Worm (Caenorhabditis elegans): Measurements from ENCODE around the gene cutl-27.

cutl-27 gene

DNA sequence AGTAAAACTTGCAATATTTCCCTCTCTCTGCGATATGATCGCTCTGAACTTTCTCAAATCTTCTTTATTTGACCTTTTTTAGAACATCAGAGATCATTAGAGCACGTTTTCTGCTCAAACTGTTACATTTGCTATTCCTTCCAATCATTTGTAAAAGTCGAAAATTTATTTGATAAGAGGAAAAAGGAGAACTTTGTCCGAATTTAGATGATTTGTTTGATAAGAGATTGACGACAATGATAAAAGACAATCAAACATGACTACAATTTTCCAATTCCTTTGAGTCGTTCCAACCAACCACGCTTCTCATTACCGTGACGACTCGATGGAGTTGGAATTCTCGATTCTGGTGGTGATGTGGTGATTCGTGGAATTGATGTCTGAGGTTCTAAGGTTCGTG is 39.5 kb downstream of the cutl-27 start:
- no peak for TF ChIP-seq tbx-2 (tag; optimal IDR thresholded peaks at IDR 0.05)
- no peak for TF ChIP-seq nhr-11 (tag; optimal IDR thresholded peaks at IDR 0.05)
- TF ChIP-seq elt-2 (tag; optimal IDR thresholded peaks at IDR 0.05): peak; percentile 20
- TF ChIP-seq rnt-1 (tag; optimal IDR thresholded peaks at IDR 0.05): no peak

DNA sequence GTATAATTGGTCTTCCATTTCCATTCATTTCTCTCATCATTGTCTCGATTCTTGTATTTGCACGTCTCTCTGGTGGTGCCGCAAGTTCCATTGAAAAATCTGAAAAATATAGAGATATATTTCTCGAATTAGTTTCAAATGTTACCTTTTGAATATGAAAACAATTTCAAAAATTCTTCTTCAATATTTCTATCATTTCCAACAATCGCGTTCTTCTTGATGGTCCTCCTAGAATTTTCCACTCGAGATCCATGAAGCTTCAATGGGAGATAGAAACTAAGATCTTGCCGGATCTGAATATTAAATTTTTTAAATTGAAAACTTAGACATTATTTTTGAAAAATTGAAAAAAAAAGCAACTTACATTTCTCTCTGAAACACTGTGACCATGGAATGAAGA is 40.7 kb downstream of the cutl-27 start:
- no peak for TF ChIP-seq rnt-1 (tag; optimal IDR thresholded peaks at IDR 0.05)
- TF ChIP-seq odd-2 (tag; optimal IDR thresholded peaks at IDR 0.05): no peak
- no peak for TF ChIP-seq madf-2 (tag; optimal IDR thresholded peaks at IDR 0.05)
- TF ChIP-seq zip-5 (tag; optimal IDR thresholded peaks at IDR 0.05): no peak
- no peak for TF ChIP-seq hlh-15 (tag; optimal IDR thresholded peaks at IDR 0.05)
- no peak for TF ChIP-seq npax-4 (tag; optimal IDR thresholded peaks at IDR 0.05)
- TF ChIP-seq C38D4.7 (GFP tag; optimal IDR thresholded peaks at IDR 0.05): no peak
- TF ChIP-seq fkh-10 (GFP tag; optimal IDR thresholded peaks at IDR 0.05): no peak
- no peak for TF ChIP-seq nhr-11 (tag; optimal IDR thresholded peaks at IDR 0.05)
- no peak for TF ChIP-seq ets-4 (tag; optimal IDR thresholded peaks at IDR 0.05)
- TF ChIP-seq unc-55 (GFP tag; optimal IDR thresholded peaks at IDR 0.05): no peak
- TF ChIP-seq Y22D7AL.16 (tag; optimal IDR thresholded peaks at IDR 0.05): no peak
- TF ChIP-seq sdc-2 (tag; optimal IDR thresholded peaks at IDR 0.05): no peak
- TF ChIP-seq elt-4 (tag; optimal IDR thresholded peaks at IDR 0.05): no peak
- TF ChIP-seq ama-1 (optimal IDR thresholded peaks at IDR 0.05): no peak
- no peak for TF ChIP-seq ref-2 (tag; optimal IDR thresholded peaks at IDR 0.05)
- no peak for TF ChIP-seq pha-2 (tag; optimal IDR thresholded peaks at IDR 0.05)
- TF ChIP-seq dve-1 (tag; optimal IDR thresholded peaks at IDR 0.05): no peak
- TF ChIP-seq pax-1 (tag; optimal IDR thresholded peaks at IDR 0.05): no peak
- TF ChIP-seq hlh-30 (tag; optimal IDR thresholded peaks at IDR 0.05; ENCODE audit: insufficient read depth): no peak

DNA sequence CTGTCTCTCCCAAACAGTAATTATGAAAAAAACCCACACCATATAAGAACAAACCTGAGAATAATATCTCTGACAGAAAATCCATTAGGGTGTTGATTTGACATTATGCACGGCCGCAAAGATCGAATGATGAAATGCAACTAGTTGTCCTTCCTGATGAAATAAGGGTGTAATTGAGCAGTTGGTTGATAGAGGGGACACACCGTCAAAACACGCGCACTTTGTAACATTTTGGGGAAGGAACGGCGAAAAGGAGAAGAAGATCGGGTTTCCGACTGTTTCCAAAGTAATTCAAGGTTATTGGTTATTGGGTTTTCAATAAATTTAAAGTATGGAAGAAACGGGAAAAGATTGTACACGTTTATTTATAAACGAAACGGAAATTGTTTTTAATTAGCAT is 43.7 kb downstream of the cutl-27 start, which contains the start of gene ZK822.1:
TSS of gene ZK822.1 (minus strand) at position 121 of the 400 bp plus-strand sequence.
- no peak for TF ChIP-seq ama-1 (optimal IDR thresholded peaks at IDR 0.05)
- TF ChIP-seq eyg-1 (tag; optimal IDR thresholded peaks at IDR 0.05): no peak
- TF ChIP-seq hlh-15 (tag; optimal IDR thresholded peaks at IDR 0.05): no peak
- TF ChIP-seq C08G9.2 (tag; optimal IDR thresholded peaks at IDR 0.05): no peak
- no peak for TF ChIP-seq ceh-6 (GFP tag; optimal IDR thresholded peaks at IDR 0.05)

DNA sequence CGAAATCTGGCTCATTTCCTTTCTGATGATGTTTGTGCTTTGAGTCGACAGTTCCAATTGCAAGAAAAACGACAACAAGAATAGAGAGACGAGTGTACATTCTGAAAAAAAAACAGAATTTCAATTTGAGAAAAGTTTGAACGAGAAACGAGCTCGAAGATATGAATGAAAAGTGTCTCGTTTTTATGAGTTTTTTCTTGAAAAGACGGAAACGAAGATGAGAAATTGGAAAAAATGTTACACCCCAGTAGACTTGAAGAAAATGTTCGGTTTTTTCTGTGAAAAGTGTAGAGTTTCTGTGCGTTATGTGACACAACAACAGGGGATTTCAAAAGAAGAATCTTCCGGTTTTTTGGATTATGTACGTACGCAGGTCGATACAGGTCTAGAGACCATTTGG is 44.7 kb downstream of the cutl-27 start, which contains the start of gene srlf-31:
TSS of gene srlf-31 (minus strand) at position 101 of the 400 bp plus-strand sequence.
- TF ChIP-seq eyg-1 (tag; optimal IDR thresholded peaks at IDR 0.05) (no peak), ceh-14 (tag; optimal IDR thresholded peaks at IDR 0.05) (no peak), fkh-10 (GFP tag; optimal IDR thresholded peaks at IDR 0.05) (no peak), dve-1 (tag; optimal IDR thresholded peaks at IDR 0.05) (no peak), madf-2 (tag; optimal IDR thresholded peaks at IDR 0.05) (no peak), ceh-6 (GFP tag; optimal IDR thresholded peaks at IDR 0.05) (no peak), rnt-1 (tag; optimal IDR thresholded peaks at IDR 0.05) (no peak), lin-11 (tag; optimal IDR thresholded peaks at IDR 0.05) (no peak), sox-2 (GFP tag; IDR thresholded peaks at IDR 0.05) (no peak), ceh-24 (tag; optimal IDR thresholded peaks at IDR 0.05) (no peak)

DNA sequence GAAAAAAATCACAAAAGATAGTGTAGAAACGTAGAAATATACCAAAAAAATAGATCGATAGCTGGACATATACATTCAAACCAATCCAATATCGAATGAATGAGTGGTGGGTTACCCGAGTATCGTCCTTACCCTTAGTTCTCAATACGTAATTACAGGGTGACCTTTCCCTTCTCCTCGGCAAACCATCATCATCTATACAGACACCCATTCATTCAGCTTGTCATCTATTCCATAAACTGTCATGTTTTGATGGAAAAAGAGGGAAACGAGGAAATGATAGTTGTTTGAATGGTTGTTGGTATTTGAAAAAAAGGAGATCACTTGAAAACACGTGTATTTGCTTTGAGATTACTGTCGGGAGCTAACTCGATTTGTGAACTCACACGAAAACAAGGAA is 45.7 kb downstream of the cutl-27 start:
- TF ChIP-seq odd-2 (tag; optimal IDR thresholded peaks at IDR 0.05) (no peak), unc-55 (GFP tag; optimal IDR thresholded peaks at IDR 0.05) (peak; percentile 11)

DNA sequence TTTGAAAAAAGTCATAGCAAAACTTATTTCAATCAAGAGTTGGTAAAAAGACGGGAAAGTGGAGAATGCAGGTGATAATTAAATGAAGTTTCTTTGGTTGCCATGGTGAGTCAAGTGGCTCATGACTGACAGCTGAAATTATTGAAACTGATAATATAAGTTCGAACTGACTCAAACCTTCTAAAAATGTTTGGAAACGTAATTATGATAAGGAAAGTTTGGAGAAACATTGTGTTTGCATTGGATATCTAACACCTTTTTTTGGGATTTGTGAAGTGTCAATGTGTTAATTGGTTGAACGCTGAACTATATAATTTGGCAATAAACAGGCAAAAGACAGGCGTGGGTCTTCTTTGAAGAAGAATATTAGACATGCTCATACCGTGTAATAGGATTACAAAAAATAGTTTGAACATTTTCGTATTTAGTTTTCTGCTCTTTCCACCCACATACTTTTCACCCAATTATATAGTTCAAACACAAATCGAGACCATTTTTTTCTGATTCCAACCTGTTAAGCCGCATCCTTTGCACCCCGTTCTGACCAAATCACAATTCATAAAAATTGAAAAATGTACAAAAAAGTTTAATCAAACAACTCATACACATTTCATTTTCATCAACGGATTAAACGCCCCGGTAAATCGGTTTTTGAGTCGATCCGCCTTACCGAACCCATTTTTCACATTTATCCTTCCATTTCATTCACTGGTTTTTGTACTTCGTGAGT is 47.2 kb downstream of the cutl-27 start, which contains the start of the genes srlf-33 and srlf-32:
TSS of gene srlf-33 (minus strand) at position 101 of the 730 bp plus-strand sequence.
TSS of gene srlf-32 (plus strand) at position 680 of the 730 bp plus-strand sequence.
- no peak for TF ChIP-seq che-1 (tag; optimal IDR thresholded peaks at IDR 0.05)
- TF ChIP-seq mec-3 (tag; optimal IDR thresholded peaks at IDR 0.05; ENCODE audit: borderline replicate concordance): no peak
- TF ChIP-seq pqm-1 (tag; optimal IDR thresholded peaks at IDR 0.05): no peak
- TF ChIP-seq ahr-1 (tag; optimal IDR thresholded peaks at IDR 0.05): no peak
- TF ChIP-seq gmeb-2 (tag; optimal IDR thresholded peaks at IDR 0.05): no peak
- TF ChIP-seq ceh-45 (GFP tag; IDR thresholded peaks at IDR 0.05): no peak
- TF ChIP-seq ceh-22 (tag; optimal IDR thresholded peaks at IDR 0.05): no peak
- TF ChIP-seq pag-3 (tag; optimal IDR thresholded peaks at IDR 0.05; ENCODE audit: borderline replicate concordance): no peak
- TF ChIP-seq fax-1 (tag; optimal IDR thresholded peaks at IDR 0.05): no peak
- no peak for TF ChIP-seq dmd-4 (tag; optimal IDR thresholded peaks at IDR 0.05; ENCODE audit: borderline replicate concordance)
- TF ChIP-seq npax-4 (tag; optimal IDR thresholded peaks at IDR 0.05): no peak
